Worm (Caenorhabditis elegans) whole organism, late embryonic: ENCODE measurements around the gene daf-5.
A peak's percentile ranks its signal among the peaks of the same experiment; 100 is the strongest.

Experiments
- ceh-48 ChIP-seq: sonication (generic microtip); optimal IDR thresholded peaks from 2 replicates; lab custom pipeline; 2016; ENCODE audit warnings: missing genetic modification characterization, inconsistent platforms, missing compliant biosample characterization
- ets-4 ChIP-seq: sonication (generic microtip); optimal IDR thresholded peaks from 2 replicates; lab custom pipeline; 2016; ENCODE audit warnings: missing genetic modification characterization, missing compliant biosample characterization
- hlh-30 ChIP-seq: sonication (generic microtip); optimal IDR thresholded peaks from 2 replicates; lab custom pipeline; 2017; ENCODE audit warnings: antibody characterized with exemption, missing genetic modification characterization, missing compliant biosample characterization; ENCODE audit not compliant: insufficient read depth
- nfya-1 ChIP-seq: sonication (generic microtip); optimal IDR thresholded peaks from 2 replicates; lab custom pipeline; 2017; ENCODE audit warnings: missing genetic modification characterization, mild to moderate bottlenecking, missing compliant biosample characterization, antibody characterized with exemption, moderate library complexity
- npax-4 ChIP-seq: sonication (generic microtip); optimal IDR thresholded peaks from 2 replicates; lab custom pipeline; 2016; ENCODE audit warnings: missing genetic modification characterization, missing compliant biosample characterization
- tbx-2 ChIP-seq: sonication (generic microtip); optimal IDR thresholded peaks from 2 replicates; lab custom pipeline; 2016; ENCODE audit warnings: missing genetic modification characterization, missing compliant biosample characterization

- TF ChIP-seq ets-4 (tag; lab: Kevin White, UChicago) (no peak), ceh-48 (tag; lab: Kevin White, UChicago) (no peak), tbx-2 (tag; lab: Kevin White, UChicago) (peak; percentile 19), nfya-1 (no peak), npax-4 (tag; lab: Kevin White, UChicago) (no peak), hlh-30 (tag; lab: Kevin White, UChicago) (no peak)
These were observed 9.1 kb downstream of the daf-5 start for ce11 chrII:14042836-14043604.
